Worm (Caenorhabditis elegans): ENCODE results near the gene T05B4.9.

ce11 chrV:4160086-4160485 is 41.9 kb upstream of the T05B4.9 start, which contains the start of gene Y45G5AM.5:
- TF ChIP-seq dao-5 (tag; optimal IDR thresholded peaks at IDR 0.05) (no peak), W03F9.2 (tag; optimal IDR thresholded peaks at IDR 0.05) (no peak)
